Fruit fly (Drosophila melanogaster) Kc167 (cell line): Measurements from ENCODE around the gene CG12880.

Source experiments
- Myc ChIP-seq: fragments of >200 bp; optimal IDR thresholded peaks from 2 replicates; lab custom pipeline; 2017; ENCODE audit warnings: missing external identifiers
- Sin3A ChIP-seq: fragments of >200 bp; optimal IDR thresholded peaks from 2 replicates; lab custom pipeline; 2018; ENCODE audit warnings: missing external identifiers
- h ChIP-seq: fragments of >200 bp; optimal IDR thresholded peaks from 3 replicates; lab custom pipeline; 2018; ENCODE audit warnings: missing external identifiers
- insv ChIP-seq: fragments of >200 bp; optimal IDR thresholded peaks from 3 replicates; lab custom pipeline; 2018; ENCODE audit warnings: missing external identifiers
- psq ChIP-seq: fragments of >200 bp; optimal IDR thresholded peaks from 2 replicates; lab custom pipeline; 2017; ENCODE audit warnings: missing external identifiers
- ttk ChIP-seq: sonication (Bioruptor generic); optimal IDR thresholded peaks from 2 replicates; lab custom pipeline; 2017; ENCODE audit warnings: missing external identifiers

Gene CG12880

dm6 chr3R:27695019-27695418 is 9.3 kb downstream of the CG12880 start, which contains the start of gene HSPBAP1:
HSPBAP1 (plus strand) TSS chr3R:27695235.
- TF ChIP-seq insv (lab: Kevin White, UChicago): no peak
- TF ChIP-seq Myc (lab: Kevin White, UChicago): no peak
- TF ChIP-seq ttk (lab: Kevin White, UChicago): no peak
- no peak for TF ChIP-seq psq

- no peak for TF ChIP-seq ttk (lab: Kevin White, UChicago)
- no peak for TF ChIP-seq Sin3A (lab: Kevin White, UChicago)
- TF ChIP-seq psq: no peak
- no peak for TF ChIP-seq h (lab: Kevin White, UChicago)
- TF ChIP-seq Myc (lab: Kevin White, UChicago): no peak
- TF ChIP-seq insv (lab: Kevin White, UChicago): no peak
Observed at dm6 chr3R:27699540-27700228, 13.9 kb downstream of the CG12880 start, which contains the start of gene ALiX. ALiX (minus strand) TSS chr3R:27700110.

- TF ChIP-seq Myc (lab: Kevin White, UChicago): no peak
- TF ChIP-seq h (lab: Kevin White, UChicago): no peak
- TF ChIP-seq insv (lab: Kevin White, UChicago): no peak
Observed at dm6 chr3R:27700229-27700573, 14.4 kb downstream of the CG12880 start, which contains the start of gene btz. btz (plus strand) TSS chr3R:27700361.

dm6 chr3R:27706039-27706580 is 20.3 kb downstream of the CG12880 start:
- no peak for TF ChIP-seq insv (lab: Kevin White, UChicago)
- no peak for TF ChIP-seq ttk (lab: Kevin White, UChicago)
- TF ChIP-seq Sin3A (lab: Kevin White, UChicago): no peak
- TF ChIP-seq h (lab: Kevin White, UChicago): no peak
- no peak for TF ChIP-seq Myc (lab: Kevin White, UChicago)
- TF ChIP-seq psq: no peak

dm6 chr3R:27706581-27707181 is 20.9 kb downstream of the CG12880 start, which contains the start of the genes CROT and CG12877:
CROT (minus strand) TSS chr3R:27706751.
CG12877 (plus strand) TSS chr3R:27707100.
- TF ChIP-seq ttk (lab: Kevin White, UChicago): no peak
- no peak for TF ChIP-seq insv (lab: Kevin White, UChicago)
- TF ChIP-seq Myc (lab: Kevin White, UChicago): no peak
- TF ChIP-seq h (lab: Kevin White, UChicago): no peak
- no peak for TF ChIP-seq Sin3A (lab: Kevin White, UChicago)
- TF ChIP-seq psq: no peak

dm6 chr3R:27736367-27737005 is 50.7 kb downstream of the CG12880 start, which contains the start of gene Ets98B:
Ets98B (plus strand) TSS chr3R:27736538.
- TF ChIP-seq insv (lab: Kevin White, UChicago) (no peak), Myc (lab: Kevin White, UChicago) (no peak), ttk (lab: Kevin White, UChicago) (no peak), Sin3A (lab: Kevin White, UChicago) (no peak), h (lab: Kevin White, UChicago) (no peak), psq (no peak)

- TF ChIP-seq psq: no peak
- TF ChIP-seq insv (lab: Kevin White, UChicago): no peak
- no peak for TF ChIP-seq ttk (lab: Kevin White, UChicago)
- no peak for TF ChIP-seq h (lab: Kevin White, UChicago)
- TF ChIP-seq Sin3A (lab: Kevin White, UChicago): no peak
- no peak for TF ChIP-seq Myc (lab: Kevin White, UChicago)
Observed at dm6 chr3R:27737038-27737437, 51.3 kb downstream of the CG12880 start.

dm6 chr3R:27738287-27738686 is 52.5 kb downstream of the CG12880 start:
- TF ChIP-seq ttk (lab: Kevin White, UChicago) (no peak), Myc (lab: Kevin White, UChicago) (no peak), insv (lab: Kevin White, UChicago) (no peak), psq (no peak), Sin3A (lab: Kevin White, UChicago) (no peak), h (lab: Kevin White, UChicago) (no peak)

dm6 chr3R:27739999-27740398 is 54.2 kb downstream of the CG12880 start:
- TF ChIP-seq psq (no peak), Sin3A (lab: Kevin White, UChicago) (no peak), insv (lab: Kevin White, UChicago) (no peak)

- TF ChIP-seq Myc (lab: Kevin White, UChicago): no peak
- no peak for TF ChIP-seq Sin3A (lab: Kevin White, UChicago)
- no peak for TF ChIP-seq h (lab: Kevin White, UChicago)
- no peak for TF ChIP-seq psq
- TF ChIP-seq ttk (lab: Kevin White, UChicago): no peak
- no peak for TF ChIP-seq insv (lab: Kevin White, UChicago)
Observed at dm6 chr3R:27740692-27741091, 54.9 kb downstream of the CG12880 start.
